Worm (Caenorhabditis elegans): ENCODE data around the gene ptp-2.
A peak's percentile ranks its signal among the peaks of the same experiment; 100 is the strongest.

ptp-2 gene

DNA sequence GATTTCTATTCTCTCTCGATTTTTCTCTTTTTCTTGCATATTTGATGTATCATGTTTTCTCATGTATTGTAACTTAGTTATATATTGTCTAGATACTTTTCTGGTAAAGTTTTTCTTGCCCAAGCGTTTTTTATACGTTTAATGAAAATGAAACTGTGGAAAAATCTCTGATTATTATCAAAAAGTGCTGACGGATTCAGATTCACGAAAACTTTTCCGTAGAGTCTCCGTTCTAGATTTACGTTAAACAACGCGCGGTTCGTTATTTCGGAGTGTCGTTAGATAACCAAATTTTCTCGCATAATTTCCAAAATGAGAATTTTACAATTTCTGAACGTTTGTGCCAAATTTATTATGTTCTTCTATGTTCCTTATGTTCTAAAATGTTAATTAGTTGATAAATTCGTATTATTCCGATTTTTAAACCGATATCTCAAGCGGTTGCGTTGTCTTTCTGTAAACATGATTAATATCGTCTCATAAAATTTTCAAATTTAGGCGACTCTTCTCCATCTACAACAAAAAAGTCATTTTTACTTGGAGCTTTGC is at the start of gene ptp-2:
ptp-2 (plus strand) TSS at position 499 of the 549 bp plus-strand sequence.
- TF ChIP-seq cebp-1 (GFP tag; IDR thresholded peaks at IDR 0.05), result no peak
- TF ChIP-seq cebp-1 (tag; optimal IDR thresholded peaks at IDR 0.05), result peak; percentile 17
- TF ChIP-seq F55B11.4 (tag; optimal IDR thresholded peaks at IDR 0.05; ENCODE audit: borderline replicate concordance, insufficient read depth), result no peak
- no peak for TF ChIP-seq let-526 (GFP tag; IDR thresholded peaks at IDR 0.05)
- TF ChIP-seq ceh-100 (GFP tag; IDR thresholded peaks at IDR 0.05), result peak; percentile 75
- no peak for TF ChIP-seq K12H6.12 (tag; optimal IDR thresholded peaks at IDR 0.05)
- no peak for TF ChIP-seq atf-7 (tag; optimal IDR thresholded peaks at IDR 0.05)
- no peak for TF ChIP-seq Y67H2A.10 (GFP tag; conservative IDR thresholded peaks at IDR 0.05)
- TF ChIP-seq ama-1 (optimal IDR thresholded peaks at IDR 0.05), result no peak
- TF ChIP-seq ama-1 (GFP tag; optimal IDR thresholded peaks at IDR 0.05), result peak in 1 of 2 experiments; percentile 19
- no peak for TF ChIP-seq attf-5 (GFP tag; optimal IDR thresholded peaks at IDR 0.05)
- no peak for TF ChIP-seq snpc-1.1 (tag; optimal IDR thresholded peaks at IDR 0.05; ENCODE audit: insufficient read depth)
- no peak for TF ChIP-seq fkh-3 (tag; optimal IDR thresholded peaks at IDR 0.05)
- no peak for TF ChIP-seq K11D2.4 (GFP tag; IDR thresholded peaks at IDR 0.05)
- TF ChIP-seq mes-4 (tag; optimal IDR thresholded peaks at IDR 0.05), result no peak
- TF ChIP-seq gei-17 (GFP tag; optimal IDR thresholded peaks at IDR 0.05), result no peak
- no peak for TF ChIP-seq snpc-4 (GFP tag; optimal IDR thresholded peaks at IDR 0.05)
- peak in 1 of 4 experiments; percentile 0 for TF ChIP-seq snpc-4 (tag; optimal IDR thresholded peaks at IDR 0.05)
- TF ChIP-seq F23B12.7 (tag; optimal IDR thresholded peaks at IDR 0.05; ENCODE audit: insufficient read depth), result peak; percentile 42
- peak; percentile 95 for TF ChIP-seq attf-3 (GFP tag; conservative IDR thresholded peaks at IDR 0.05)
- TF ChIP-seq ZK185.1 (tag; optimal IDR thresholded peaks at IDR 0.05; ENCODE audit: poor library complexity, severe bottlenecking), result no peak

- no peak for TF ChIP-seq pbrm-1 (GFP tag; IDR thresholded peaks at IDR 0.05)
- TF ChIP-seq nhr-80 (tag; optimal IDR thresholded peaks at IDR 0.05), result peak; percentile 22
- TF ChIP-seq somi-1 (GFP tag; optimal IDR thresholded peaks at IDR 0.05), result no peak
Measured at ce11 chrII:5871508-5871907, 46.9 kb upstream of the ptp-2 start.

DNA sequence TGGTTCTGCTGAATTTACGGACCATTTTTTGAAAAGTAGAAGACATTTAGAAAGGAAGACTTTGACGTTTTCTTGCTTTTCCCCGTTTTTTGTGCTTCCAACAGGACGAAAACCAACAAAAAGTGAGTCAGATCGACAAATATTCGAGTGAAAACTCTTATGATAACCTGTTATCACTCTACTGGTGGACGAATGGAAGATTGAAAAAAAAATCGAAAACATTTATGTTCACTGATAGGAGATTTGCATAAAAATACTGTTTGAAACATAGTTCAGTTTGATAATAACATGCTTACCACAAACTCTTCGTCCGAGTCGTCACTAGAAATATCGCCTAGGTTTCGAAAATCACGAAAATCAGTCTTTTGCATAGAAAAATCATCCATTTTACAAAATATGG is 46.0 kb upstream of the ptp-2 start:
- TF ChIP-seq unc-130 (GFP tag; optimal IDR thresholded peaks at IDR 0.05), result no peak
- no peak for TF ChIP-seq atf-7 (tag; optimal IDR thresholded peaks at IDR 0.05)
- TF ChIP-seq T07F8.4 (tag; optimal IDR thresholded peaks at IDR 0.05), result no peak
- TF ChIP-seq attf-3 (GFP tag; conservative IDR thresholded peaks at IDR 0.05), result no peak
- TF ChIP-seq attf-6 (GFP tag; IDR thresholded peaks at IDR 0.05), result no peak
- TF ChIP-seq nhr-80 (tag; optimal IDR thresholded peaks at IDR 0.05), result peak; percentile 4

- TF ChIP-seq F23B12.7 (tag; optimal IDR thresholded peaks at IDR 0.05; ENCODE audit: insufficient read depth), result peak; percentile 48
- no peak for TF ChIP-seq egl-44 (GFP tag; IDR thresholded peaks at IDR 0.05)
- TF ChIP-seq sea-2 (GFP tag; IDR thresholded peaks at IDR 0.05), result no peak
- no peak for TF ChIP-seq egl-18 (GFP tag; IDR thresholded peaks at IDR 0.05)
- no peak for TF ChIP-seq ceh-79 (tag; optimal IDR thresholded peaks at IDR 0.05)
- TF ChIP-seq snpc-4 (GFP tag; optimal IDR thresholded peaks at IDR 0.05), result no peak
- peak in 1 of 4 experiments; percentile 51 for TF ChIP-seq snpc-4 (tag; optimal IDR thresholded peaks at IDR 0.05)
- TF ChIP-seq lin-40 (tag; optimal IDR thresholded peaks at IDR 0.05), result no peak
- no peak for TF ChIP-seq F37B4.10 (GFP tag; IDR thresholded peaks at IDR 0.05)
- TF ChIP-seq Y67H2A.10 (GFP tag; conservative IDR thresholded peaks at IDR 0.05), result no peak
- TF ChIP-seq lin-35 (GFP tag; optimal IDR thresholded peaks at IDR 0.05), result no peak
- TF ChIP-seq nhr-179 (tag; optimal IDR thresholded peaks at IDR 0.05), result no peak
- TF ChIP-seq akir-1 (GFP tag; optimal IDR thresholded peaks at IDR 0.05), result no peak
- TF ChIP-seq snpc-3.4 (tag; optimal IDR thresholded peaks at IDR 0.05), result no peak
- TF ChIP-seq madf-6 (GFP tag; IDR thresholded peaks at IDR 0.05), result no peak
- TF ChIP-seq athp-1 (tag; optimal IDR thresholded peaks at IDR 0.05), result no peak
- TF ChIP-seq attf-6 (GFP tag; IDR thresholded peaks at IDR 0.05), result no peak
- TF ChIP-seq ZK185.1 (tag; optimal IDR thresholded peaks at IDR 0.05; ENCODE audit: poor library complexity, severe bottlenecking), result no peak
- TF ChIP-seq ztf-26 (tag; optimal IDR thresholded peaks at IDR 0.05), result no peak
- peak; percentile 85 for TF ChIP-seq mcd-1 (GFP tag; IDR thresholded peaks at IDR 0.05)
- TF ChIP-seq B0261.1 (tag; optimal IDR thresholded peaks at IDR 0.05), result no peak
- no peak for TF ChIP-seq F57C9.4 (tag; optimal IDR thresholded peaks at IDR 0.05)
- no peak for TF ChIP-seq ama-1 (optimal IDR thresholded peaks at IDR 0.05)
- no peak for TF ChIP-seq ama-1 (GFP tag; optimal IDR thresholded peaks at IDR 0.05)
Measured at ce11 chrII:5873564-5874070, 44.8 kb upstream of the ptp-2 start, which contains the start of gene tex-2. tex-2 (minus strand) TSS chrII:5873614.

Data from whole organism, young adult.